Fruit fly (Drosophila melanogaster): Measurements from ENCODE around the gene CG7573.
A peak's percentile ranks its signal among the peaks of the same experiment; 100 is the strongest.

CG7573 gene

dm6 chr3L:11297595-11298370, 13.8 kb upstream of the CG7573 start:
- TF ChIP-seq CG17801 (GFP tag; optimal IDR thresholded peaks at IDR 0.05; ENCODE audit: partially characterized antibody) = no peak

- TF ChIP-seq CG17801 (GFP tag; optimal IDR thresholded peaks at IDR 0.05; ENCODE audit: partially characterized antibody) = peak; percentile 40
Observed at dm6 chr3L:11298371-11299070, 13.0 kb upstream of the CG7573 start.

- no peak for TF ChIP-seq CG17801 (GFP tag; optimal IDR thresholded peaks at IDR 0.05; ENCODE audit: partially characterized antibody)
Observed at dm6 chr3L:11299216-11299615, 12.3 kb upstream of the CG7573 start.

- TF ChIP-seq CG17801 (GFP tag; optimal IDR thresholded peaks at IDR 0.05; ENCODE audit: partially characterized antibody) = no peak
Observed at dm6 chr3L:11302906-11303305, 8.6 kb upstream of the CG7573 start.

- no peak for TF ChIP-seq CG17801 (GFP tag; optimal IDR thresholded peaks at IDR 0.05; ENCODE audit: partially characterized antibody)
Observed at dm6 chr3L:11303414-11304205, 7.9 kb upstream of the CG7573 start.

- no peak for TF ChIP-seq CG17801 (GFP tag; optimal IDR thresholded peaks at IDR 0.05; ENCODE audit: partially characterized antibody)
Observed at dm6 chr3L:11305316-11305715, 6.2 kb upstream of the CG7573 start.

dm6 chr3L:11306145-11307031, 5.2 kb upstream of the CG7573 start:
- TF ChIP-seq CG17801 (GFP tag; optimal IDR thresholded peaks at IDR 0.05; ENCODE audit: partially characterized antibody) = no peak

dm6 chr3L:11307032-11307356, 4.6 kb upstream of the CG7573 start:
- TF ChIP-seq CG17801 (GFP tag; optimal IDR thresholded peaks at IDR 0.05; ENCODE audit: partially characterized antibody) = no peak

- no peak for TF ChIP-seq CG17801 (GFP tag; optimal IDR thresholded peaks at IDR 0.05; ENCODE audit: partially characterized antibody)
Observed at dm6 chr3L:11308498-11308897, 3.0 kb upstream of the CG7573 start.

dm6 chr3L:11309743-11310518, 1.6 kb upstream of the CG7573 start:
- no peak for TF ChIP-seq CG17801 (GFP tag; optimal IDR thresholded peaks at IDR 0.05; ENCODE audit: partially characterized antibody)

- TF ChIP-seq CG17801 (GFP tag; optimal IDR thresholded peaks at IDR 0.05; ENCODE audit: partially characterized antibody) = no peak
Observed at dm6 chr3L:11310728-11311127, 819 bp upstream of the CG7573 start.

- TF ChIP-seq CG17801 (GFP tag; optimal IDR thresholded peaks at IDR 0.05; ENCODE audit: partially characterized antibody) = no peak
Observed at dm6 chr3L:11312698-11313097, 1.2 kb downstream of the CG7573 start.

dm6 chr3L:11314900-11315575, 3.5 kb downstream of the CG7573 start:
- TF ChIP-seq CG17801 (GFP tag; optimal IDR thresholded peaks at IDR 0.05; ENCODE audit: partially characterized antibody) = no peak
